Worm (Caenorhabditis elegans) whole organism, late embryonic: ENCODE results near the gene C02E7.7.

Source experiments
- C08G9.2 ChIP-seq: sonication (generic microtip); optimal IDR thresholded peaks from 2 replicates; lab custom pipeline; 2016; ENCODE audit warnings: mild to moderate bottlenecking, missing genetic modification characterization, moderate library complexity, missing compliant biosample characterization
- K02D7.2 ChIP-seq: sonication (generic microtip); optimal IDR thresholded peaks from 2 replicates; lab custom pipeline; 2017; ENCODE audit warnings: mild to moderate bottlenecking, missing genetic modification characterization, missing compliant biosample characterization
- K09A11.1 ChIP-seq: sonication (generic microtip); optimal IDR thresholded peaks from 2 replicates; lab custom pipeline; 2017; ENCODE audit warnings: antibody characterized with exemption, mild to moderate bottlenecking, missing genetic modification characterization, missing compliant biosample characterization; ENCODE audit not compliant: insufficient read depth
- Y22D7AL.16 ChIP-seq: sonication (generic microtip); optimal IDR thresholded peaks from 2 replicates; lab custom pipeline; 2016; ENCODE audit warnings: missing genetic modification characterization, missing compliant biosample characterization
- ama-1 ChIP-seq: fragments of 150-350 bp; optimal IDR thresholded peaks from 2 replicates; lab custom pipeline; 2014
- ceh-18 ChIP-seq: sonication (generic microtip); optimal IDR thresholded peaks from 2 replicates; lab custom pipeline; 2016; ENCODE audit warnings: missing genetic modification characterization, missing compliant biosample characterization
- ceh-19 ChIP-seq: fragments of 200-800 bp; sonication (Bioruptor generic); optimal IDR thresholded peaks from 2 replicates; lab custom pipeline; 2018; ENCODE audit warnings: mild to moderate bottlenecking, missing genetic modification characterization, missing compliant biosample characterization
- ceh-2 ChIP-seq: sonication (generic microtip); optimal IDR thresholded peaks from 2 replicates; lab custom pipeline; 2016; ENCODE audit warnings: missing genotype, missing genetic modification characterization, missing compliant biosample characterization
- ceh-24 ChIP-seq: sonication (generic microtip); optimal IDR thresholded peaks from 2 replicates; lab custom pipeline; 2016; ENCODE audit warnings: mild to moderate bottlenecking, missing genetic modification characterization, missing compliant biosample characterization
- ceh-34 ChIP-seq: sonication (generic microtip); optimal IDR thresholded peaks from 2 replicates; lab custom pipeline; 2016; ENCODE audit warnings: mild to moderate bottlenecking, missing genetic modification characterization, missing compliant biosample characterization
- ceh-48 ChIP-seq: sonication (generic microtip); optimal IDR thresholded peaks from 2 replicates; lab custom pipeline; 2016; ENCODE audit warnings: missing genetic modification characterization, inconsistent platforms, missing compliant biosample characterization
- ceh-6 ChIP-seq: fragments of 200-800 bp; sonication (Bioruptor generic); optimal IDR thresholded peaks from 2 replicates; lab custom pipeline; 2018; ENCODE audit warnings: mild to moderate bottlenecking, missing genetic modification characterization, missing compliant biosample characterization
- ceh-9 ChIP-seq: sonication (generic microtip); optimal IDR thresholded peaks from 2 replicates; lab custom pipeline; 2016; ENCODE audit warnings: mild to moderate bottlenecking, missing genetic modification characterization, inconsistent platforms, missing compliant biosample characterization
- ets-4 ChIP-seq: sonication (generic microtip); optimal IDR thresholded peaks from 2 replicates; lab custom pipeline; 2016; ENCODE audit warnings: missing genetic modification characterization, missing compliant biosample characterization
- eyg-1 ChIP-seq: sonication (generic microtip); optimal IDR thresholded peaks from 2 replicates; lab custom pipeline; 2016; ENCODE audit warnings: missing genotype, missing genetic modification characterization, missing compliant biosample characterization
- fkh-10 ChIP-seq: fragments of 150-350 bp; optimal IDR thresholded peaks from 2 replicates; lab custom pipeline; 2014; ENCODE audit warnings: missing biosample characterization, missing genetic modification reagents, missing genetic modification characterization
- fkh-6 ChIP-seq: sonication (generic microtip); optimal IDR thresholded peaks from 2 replicates; lab custom pipeline; 2016; ENCODE audit warnings: missing genetic modification characterization, missing compliant biosample characterization
- gmeb-2 ChIP-seq: sonication (generic microtip); optimal IDR thresholded peaks from 2 replicates; lab custom pipeline; 2016; ENCODE audit warnings: missing genetic modification characterization, inconsistent platforms, missing compliant biosample characterization
- hlh-15 ChIP-seq: sonication (generic microtip); optimal IDR thresholded peaks from 2 replicates; lab custom pipeline; 2016; ENCODE audit warnings: missing genetic modification characterization, missing compliant biosample characterization
- hlh-30 ChIP-seq: sonication (generic microtip); optimal IDR thresholded peaks from 2 replicates; lab custom pipeline; 2017; ENCODE audit warnings: antibody characterized with exemption, missing genetic modification characterization, missing compliant biosample characterization; ENCODE audit not compliant: insufficient read depth
- hlh-6 ChIP-seq: sonication (generic microtip); optimal IDR thresholded peaks from 2 replicates; lab custom pipeline; 2016; ENCODE audit warnings: missing genotype, missing genetic modification characterization, missing compliant biosample characterization
- hlh-8 ChIP-seq: sonication (generic microtip); optimal IDR thresholded peaks from 2 replicates; lab custom pipeline; 2016; ENCODE audit warnings: missing genotype, missing genetic modification characterization, missing compliant biosample characterization
- lim-6 ChIP-seq: sonication (generic microtip); optimal IDR thresholded peaks from 2 replicates; lab custom pipeline; 2016; ENCODE audit warnings: missing genetic modification characterization, missing compliant biosample characterization
- nfya-1 ChIP-seq: sonication (generic microtip); optimal IDR thresholded peaks from 2 replicates; lab custom pipeline; 2017; ENCODE audit warnings: missing genetic modification characterization, mild to moderate bottlenecking, missing compliant biosample characterization, antibody characterized with exemption, moderate library complexity
- nhr-11 ChIP-seq: fragments of 150-350 bp; optimal IDR thresholded peaks from 2 replicates; lab custom pipeline; 2014; ENCODE audit warnings: missing biosample characterization, missing genetic modification characterization
- nhr-232 ChIP-seq: sonication (generic microtip); optimal IDR thresholded peaks from 2 replicates; lab custom pipeline; 2016; ENCODE audit warnings: missing genetic modification characterization, missing compliant biosample characterization
- npax-4 ChIP-seq: sonication (generic microtip); optimal IDR thresholded peaks from 2 replicates; lab custom pipeline; 2016; ENCODE audit warnings: missing genetic modification characterization, missing compliant biosample characterization
- odd-2 ChIP-seq: sonication (generic microtip); optimal IDR thresholded peaks from 2 replicates; lab custom pipeline; 2017; ENCODE audit warnings: antibody characterized with exemption, mild to moderate bottlenecking, missing genetic modification characterization, missing compliant biosample characterization
- pag-3 ChIP-seq: sonication (generic microtip); optimal IDR thresholded peaks from 2 replicates; lab custom pipeline; 2016; ENCODE audit warnings: missing compliant biosample characterization, missing genetic modification characterization, borderline replicate concordance
- pax-1 ChIP-seq: fragments of 150-350 bp; optimal IDR thresholded peaks from 2 replicates; lab custom pipeline; 2014; ENCODE audit warnings: missing biosample characterization, missing genetic modification characterization
- pha-2 ChIP-seq: sonication (generic microtip); optimal IDR thresholded peaks from 2 replicates; lab custom pipeline; 2017; ENCODE audit warnings: mild to moderate bottlenecking, missing genetic modification characterization, missing compliant biosample characterization
- pros-1 ChIP-seq: fragments of 150-350 bp; optimal IDR thresholded peaks from 2 replicates; lab custom pipeline; 2014; ENCODE audit warnings: missing biosample characterization, missing genetic modification reagents, missing genetic modification characterization
- sdc-2 ChIP-seq: sonication (generic microtip); optimal IDR thresholded peaks from 2 replicates; lab custom pipeline; 2016; ENCODE audit warnings: missing genotype, missing genetic modification characterization, missing compliant biosample characterization
- sox-4 ChIP-seq: sonication (generic microtip); optimal IDR thresholded peaks from 2 replicates; lab custom pipeline; 2017; ENCODE audit warnings: mild to moderate bottlenecking, missing genetic modification characterization, inconsistent platforms, missing compliant biosample characterization
- tbx-7 ChIP-seq: sonication (generic microtip); optimal IDR thresholded peaks from 2 replicates; lab custom pipeline; 2016; ENCODE audit warnings: missing genotype, missing genetic modification characterization, missing compliant biosample characterization
- ttx-3 ChIP-seq: sonication (generic microtip); optimal IDR thresholded peaks from 2 replicates; lab custom pipeline; 2016; ENCODE audit warnings: missing genetic modification reagents, missing genetic modification characterization, missing compliant biosample characterization
- unc-3 ChIP-seq, 2 experiments: fragments of 200-800 bp in 1 of 2; sonication (Bioruptor generic) in 1 of 2; sonication (generic microtip) in 1 of 2; conservative IDR thresholded peaks in 1 of 2; optimal IDR thresholded peaks in 1 of 2; 2 replicates each; pipeline versions ENCODE4 v1.3.6 to Lab custom; 2016 to 2022; ENCODE audit warnings: missing compliant biosample characterization in 2 of 2, missing genetic modification characterization in 2 of 2, missing genetic modification reagents in 1 of 2
- unc-42 ChIP-seq: sonication (generic microtip); optimal IDR thresholded peaks from 2 replicates; lab custom pipeline; 2016; ENCODE audit warnings: missing genotype, missing genetic modification characterization, missing compliant biosample characterization
- unc-55 ChIP-seq: sonication (generic microtip); optimal IDR thresholded peaks from 2 replicates; lab custom pipeline; 2017; ENCODE audit warnings: missing biosample characterization, missing genetic modification reagents, missing genetic modification characterization
- zip-5 ChIP-seq: sonication (generic microtip); optimal IDR thresholded peaks from 2 replicates; lab custom pipeline; 2016; ENCODE audit warnings: missing genetic modification characterization, missing compliant biosample characterization

Gene C02E7.7

ce11 chrV:4932814-4933213 lies 14.4 kb upstream of the C02E7.7 start, which contains the start of gene C02E7.10:
Gene C02E7.10 (minus strand): TSS chrV:4933045.
- no peak for TF ChIP-seq K02D7.2 (tag; lab: Kevin White, UChicago)
- no peak for TF ChIP-seq nfya-1
- TF ChIP-seq nhr-232 (tag; lab: Kevin White, UChicago), result no peak
- TF ChIP-seq nhr-11, result no peak
- TF ChIP-seq ceh-2 (tag; lab: Kevin White, UChicago), result no peak
- TF ChIP-seq gmeb-2 (tag; lab: Kevin White, UChicago), result no peak
- no peak for TF ChIP-seq hlh-6 (tag; lab: Kevin White, UChicago)
- TF ChIP-seq hlh-15, result no peak
- TF ChIP-seq odd-2 (tag; lab: Kevin White, UChicago), result no peak
- TF ChIP-seq pha-2 (tag; lab: Kevin White, UChicago), result no peak
- TF ChIP-seq sdc-2 (tag; lab: Kevin White, UChicago), result no peak
- TF ChIP-seq ets-4 (tag; lab: Kevin White, UChicago), result no peak
- TF ChIP-seq sox-4, result no peak
- TF ChIP-seq ceh-9 (tag; lab: Kevin White, UChicago), result no peak
- no peak for TF ChIP-seq hlh-8
- TF ChIP-seq ceh-6 (GFP tag; lab: Kevin White, UChicago), result no peak
- no peak for TF ChIP-seq fkh-10
- no peak for TF ChIP-seq pax-1 (tag; lab: Kevin White, UChicago)
- TF ChIP-seq ceh-19, result no peak

- no peak for TF ChIP-seq ceh-34
- no peak for TF ChIP-seq unc-42 (tag; lab: Kevin White, UChicago)
- TF ChIP-seq unc-55 (GFP tag; lab: Kevin White, UChicago), result no peak
- no peak for TF ChIP-seq ama-1 (lab: Kevin White, UChicago)
- TF ChIP-seq fkh-10, result no peak
- TF ChIP-seq ttx-3, result no peak
- no peak for TF ChIP-seq K09A11.1
- no peak for TF ChIP-seq nfya-1
- no peak for TF ChIP-seq pros-1
- TF ChIP-seq pag-3 (tag; lab: Kevin White, UChicago), result no peak
- TF ChIP-seq hlh-30 (tag; lab: Kevin White, UChicago), result no peak
- no peak for TF ChIP-seq ceh-18 (tag; lab: Kevin White, UChicago)
- TF ChIP-seq eyg-1 (tag; lab: Kevin White, UChicago), result no peak
- no peak for TF ChIP-seq unc-3 (GFP tag; conservative IDR thresholded peaks at IDR 0.05; lab: Robert Waterston, UW)
- no peak for TF ChIP-seq unc-3 (tag; optimal IDR thresholded peaks at IDR 0.05; lab: Kevin White, UChicago)
- TF ChIP-seq C08G9.2 (tag; lab: Kevin White, UChicago), result no peak
- no peak for TF ChIP-seq gmeb-2 (tag; lab: Kevin White, UChicago)
- no peak for TF ChIP-seq pha-2 (tag; lab: Kevin White, UChicago)
Measured at ce11 chrV:4929842-4930241, 11.5 kb upstream of the C02E7.7 start, which contains the start of gene str-205. Gene str-205 (minus strand): TSS chrV:4929942.

DNA sequence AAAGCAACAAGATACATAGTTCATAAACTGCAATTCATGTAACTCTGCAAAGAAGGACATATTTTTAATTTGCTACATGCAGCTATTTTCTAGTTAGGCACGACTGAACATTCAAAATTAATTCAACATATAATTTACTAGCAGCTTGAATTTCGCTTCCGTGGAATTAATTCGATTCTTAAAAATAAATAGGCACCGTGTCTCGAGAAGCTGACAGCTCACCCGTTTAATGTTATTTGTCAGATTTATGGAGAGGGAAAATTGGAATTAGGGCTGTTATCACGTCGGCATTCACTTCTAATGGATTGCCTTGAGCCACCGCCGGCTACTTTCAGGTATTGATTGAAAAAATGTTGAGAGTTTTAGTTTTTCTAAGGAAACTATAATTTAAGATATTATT lies 8.0 kb upstream of the C02E7.7 start, which contains the start of gene srh-21:
srh-21 (plus strand) TSS at position 301 of the 400 bp plus-strand sequence.
- TF ChIP-seq lim-6 (tag; lab: Kevin White, UChicago), result no peak
- TF ChIP-seq tbx-7 (tag; lab: Kevin White, UChicago), result no peak
- TF ChIP-seq fkh-10, result no peak
- no peak for TF ChIP-seq pha-2 (tag; lab: Kevin White, UChicago)
- no peak for TF ChIP-seq ceh-48 (tag; lab: Kevin White, UChicago)
- TF ChIP-seq ceh-24 (tag; lab: Kevin White, UChicago), result no peak
- no peak for TF ChIP-seq hlh-15
- TF ChIP-seq unc-55 (GFP tag; lab: Kevin White, UChicago), result no peak
- TF ChIP-seq K09A11.1, result no peak
- TF ChIP-seq Y22D7AL.16 (tag; lab: Kevin White, UChicago), result no peak
- no peak for TF ChIP-seq fkh-6 (tag; lab: Kevin White, UChicago)
- TF ChIP-seq hlh-30 (tag; lab: Kevin White, UChicago), result no peak
- TF ChIP-seq zip-5 (tag; lab: Kevin White, UChicago), result no peak
- no peak for TF ChIP-seq pax-1 (tag; lab: Kevin White, UChicago)
- no peak for TF ChIP-seq ceh-18 (tag; lab: Kevin White, UChicago)
- no peak for TF ChIP-seq sdc-2 (tag; lab: Kevin White, UChicago)
- no peak for TF ChIP-seq ets-4 (tag; lab: Kevin White, UChicago)
- no peak for TF ChIP-seq unc-42 (tag; lab: Kevin White, UChicago)
- no peak for TF ChIP-seq npax-4 (tag; lab: Kevin White, UChicago)
